Fruit fly (Drosophila melanogaster) whole organism, wandering third instar larva: Measurements from ENCODE around the gene Vha16-2.

Source experiments
- Abd-B ChIP-seq: fragments of >200 bp; optimal IDR thresholded peaks from 2 replicates; lab custom pipeline; 2017; ENCODE audit warnings: missing biosample characterization, missing genetic modification characterization
- Dfd ChIP-seq: fragments of >200 bp; optimal IDR thresholded peaks from 2 replicates; lab custom pipeline; 2017; ENCODE audit warnings: missing biosample characterization, missing genetic modification characterization
- Myc ChIP-seq: fragments of >200 bp; optimal IDR thresholded peaks from 2 replicates; lab custom pipeline; 2017
- Vsx2 ChIP-seq: fragments of 200-300, 225-300 bp; sonication (Bioruptor generic); optimal IDR thresholded peaks from 2 replicates; lab custom pipeline; 2018; ENCODE audit warnings: missing biosample characterization, missing genetic modification characterization; ENCODE audit not compliant: partially characterized antibody
- dmrt93B ChIP-seq: fragments of 200-800 bp; sonication (Bioruptor generic); optimal IDR thresholded peaks from 2 replicates; lab custom pipeline; 2018; ENCODE audit warnings: missing biosample characterization, mild to moderate bottlenecking, missing genetic modification characterization
- dsf ChIP-seq: sonication (Bioruptor generic); optimal IDR thresholded peaks from 2 replicates; lab custom pipeline; 2016; ENCODE audit warnings: missing biosample characterization, missing genetic modification characterization, borderline replicate concordance
- ey ChIP-seq: fragments of 200-800 bp; sonication (Bioruptor generic); optimal IDR thresholded peaks from 2 replicates; lab custom pipeline; 2016; ENCODE audit warnings: missing biosample characterization, missing genetic modification characterization
- pan ChIP-seq: fragments of >200 bp; optimal IDR thresholded peaks from 2 replicates; lab custom pipeline; 2017
- psq ChIP-seq: fragments of 200-800 bp; sonication (Bioruptor generic); optimal IDR thresholded peaks from 3 replicates; lab custom pipeline; 2017; ENCODE audit warnings: missing biosample characterization, mild to moderate bottlenecking, missing genetic modification characterization, moderate library complexity

DNA sequence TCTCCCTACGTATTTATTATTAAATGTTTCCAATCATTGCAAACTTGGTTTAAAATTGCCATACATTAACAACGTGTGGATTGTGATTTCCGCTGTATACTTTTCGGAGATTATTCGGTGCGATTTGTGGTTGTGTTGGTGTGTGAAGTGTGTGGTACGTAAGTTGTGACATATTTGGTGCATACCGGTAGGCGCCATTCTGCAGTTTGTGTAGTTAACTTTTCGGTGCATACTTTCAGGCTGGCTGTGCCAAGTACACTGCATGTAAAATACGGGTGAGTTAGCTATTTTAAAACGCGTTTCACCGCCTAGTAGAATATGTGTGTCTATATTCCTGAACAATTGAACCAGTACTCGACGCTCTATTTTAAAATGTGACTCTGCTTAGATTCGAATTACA is 48.5 kb downstream of the Vha16-2 start:
- no peak for TF ChIP-seq dsf (GFP tag; lab: Kevin White, UChicago)
- no peak for TF ChIP-seq ey (GFP tag; lab: Kevin White, UChicago)
- no peak for TF ChIP-seq psq (GFP tag; lab: Kevin White, UChicago)
- TF ChIP-seq pan: no peak
- peak; percentile 95 for TF ChIP-seq Myc (lab: Kevin White, UChicago)
- TF ChIP-seq Vsx2 (GFP tag; lab: Kevin White, UChicago): peak; percentile 40
- no peak for TF ChIP-seq Dfd (GFP tag; lab: Kevin White, UChicago)
- no peak for TF ChIP-seq dmrt93B (GFP tag; lab: Kevin White, UChicago)
- no peak for TF ChIP-seq Abd-B (GFP tag; lab: Kevin White, UChicago)
